Worm (Caenorhabditis elegans) whole organism, young adult: ENCODE results near the gene C08A9.10.

Experiments
- akir-1 ChIP-seq: fragments of 200-800 bp; sonication (Bioruptor generic); optimal IDR thresholded peaks from 2 replicates; lab custom pipeline; 2018; ENCODE audit warnings: mild to moderate bottlenecking, missing genetic modification characterization, moderate library complexity, missing compliant biosample characterization
- ama-1 ChIP-seq, 3 experiments: fragments of 150-350 bp in 1 of 3; sonication (generic microtip) in 2 of 3; optimal IDR thresholded peaks; 2 replicates each; lab custom pipeline; 2014 to 2018; ENCODE audit warnings: missing biosample characterization in 2 of 3, missing genetic modification characterization in 2 of 3, missing genetic modification reagents in 2 of 3
- aptf-2 ChIP-seq: fragments of 200-800 bp; sonication (Bioruptor generic); conservative IDR thresholded peaks from 2 replicates; pipeline ENCODE4 v1.3.6; 2022; ENCODE audit warnings: missing genetic modification reagents, missing genetic modification characterization, missing compliant biosample characterization
- athp-1 ChIP-seq: sonication (generic microtip); optimal IDR thresholded peaks from 2 replicates; lab custom pipeline; 2017; ENCODE audit warnings: mild to moderate bottlenecking, missing genetic modification characterization, missing compliant biosample characterization
- attf-5 ChIP-seq: fragments of 200-800 bp; sonication (Bioruptor generic); optimal IDR thresholded peaks from 2 replicates; lab custom pipeline; 2018; ENCODE audit warnings: mild to moderate bottlenecking, missing genetic modification characterization, missing compliant biosample characterization
- dpl-1 ChIP-seq: fragments of 150-350 bp; optimal IDR thresholded peaks from 2 replicates; lab custom pipeline; 2014; ENCODE audit warnings: missing biosample characterization, missing genetic modification reagents, missing genetic modification characterization
- hrde-1 ChIP-seq: sonication (generic microtip); optimal IDR thresholded peaks from 2 replicates; lab custom pipeline; 2016; ENCODE audit warnings: missing genetic modification characterization, mild to moderate bottlenecking, missing compliant biosample characterization, moderate library complexity, missing genotype, missing genetic modification reagents, borderline replicate concordance
- lag-1 ChIP-seq: fragments of 200-800 bp; sonication (Bioruptor generic); IDR thresholded peaks from 2 replicates; pipeline ENCODE4 v1.3.6; 2022; ENCODE audit warnings: missing genetic modification reagents, missing genetic modification characterization, missing compliant biosample characterization
- let-607 ChIP-seq, 2 experiments: fragments of 200-800 bp in 1 of 2; sonication (Bioruptor generic) in 1 of 2; sonication (generic microtip) in 1 of 2; optimal IDR thresholded peaks; 2 replicates each; lab custom pipeline; 2016 to 2018; ENCODE audit warnings: mild to moderate bottlenecking in 2 of 2, missing compliant biosample characterization in 2 of 2, missing genetic modification characterization in 2 of 2, moderate library complexity in 2 of 2, missing genotype in 1 of 2
- lin-35 ChIP-seq, 3 experiments: fragments of 150-350 bp in 2 of 3; sonication (generic microtip) in 1 of 3; optimal IDR thresholded peaks; 2 replicates each; lab custom pipeline; 2014 to 2018; ENCODE audit warnings: missing biosample characterization in 3 of 3, missing genetic modification characterization in 3 of 3, missing genetic modification reagents in 3 of 3
- madf-8 ChIP-seq: fragments of 200-800 bp; sonication (Bioruptor generic); conservative IDR thresholded peaks from 2 replicates; pipeline ENCODE4 v1.3.6; 2022; ENCODE audit warnings: missing genetic modification reagents, missing genetic modification characterization, missing compliant biosample characterization
- nfya-1 ChIP-seq: sonication (generic microtip); optimal IDR thresholded peaks from 2 replicates; lab custom pipeline; 2017; ENCODE audit warnings: antibody characterized with exemption, missing compliant biosample characterization, missing genetic modification characterization, borderline replicate concordance; ENCODE audit not compliant: insufficient read depth
- snpc-1.1 ChIP-seq: sonication (generic microtip); optimal IDR thresholded peaks from 2 replicates; lab custom pipeline; 2017; ENCODE audit warnings: missing genetic modification characterization, mild to moderate bottlenecking, missing compliant biosample characterization, antibody characterized with exemption, moderate library complexity, missing genotype, missing genetic modification reagents; ENCODE audit not compliant: insufficient read depth
- snpc-4 ChIP-seq, 5 experiments: fragments of 150-350 bp in 1 of 5; sonication (generic microtip) in 4 of 5; optimal IDR thresholded peaks; 2 replicates each; lab custom pipeline; 2014 to 2018; ENCODE audit warnings: missing genetic modification characterization in 5 of 5, missing biosample characterization in 3 of 5, antibody characterized with exemption in 2 of 5, mild to moderate bottlenecking in 2 of 5, missing compliant biosample characterization in 2 of 5, missing genotype in 2 of 5, moderate library complexity in 2 of 5, missing genetic modification reagents in 1 of 5

DNA sequence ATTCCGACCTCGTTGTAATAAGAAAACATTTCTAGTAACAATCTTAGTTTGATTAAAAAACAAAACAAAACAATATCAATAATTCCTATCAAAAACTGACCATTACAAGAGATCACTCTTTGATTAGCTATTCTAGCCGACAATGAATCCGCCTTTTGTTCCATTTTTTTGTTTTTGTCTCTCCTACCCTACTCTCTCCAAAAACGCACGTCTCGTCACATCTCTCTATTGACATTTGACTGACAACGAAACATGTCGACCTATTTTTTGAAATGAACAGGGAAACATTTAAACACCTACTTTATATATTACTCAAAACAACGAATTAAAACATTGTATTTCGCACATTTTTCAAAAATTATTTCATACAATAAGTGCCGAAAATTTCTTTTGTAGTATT is 46.2 kb upstream of the C08A9.10 start:
- TF ChIP-seq lin-35 (GFP tag; optimal IDR thresholded peaks at IDR 0.05; lab: Kevin White, UChicago) = no peak
- no peak for TF ChIP-seq athp-1
- TF ChIP-seq snpc-1.1 (tag; lab: Kevin White, UChicago) = no peak
- TF ChIP-seq dpl-1 (GFP tag; lab: Kevin White, UChicago) = no peak
- TF ChIP-seq ama-1 (optimal IDR thresholded peaks at IDR 0.05; lab: Kevin White, UChicago) = no peak
- no peak for TF ChIP-seq ama-1 (GFP tag; optimal IDR thresholded peaks at IDR 0.05; lab: Kevin White, UChicago)
- TF ChIP-seq lag-1 (GFP tag; lab: Robert Waterston, UW) = no peak
- TF ChIP-seq hrde-1 = no peak
- no peak for TF ChIP-seq snpc-4 (GFP tag; optimal IDR thresholded peaks at IDR 0.05; lab: Kevin White, UChicago)
- no peak for TF ChIP-seq snpc-4 (tag; optimal IDR thresholded peaks at IDR 0.05; lab: Kevin White, UChicago)
- TF ChIP-seq attf-5 = no peak
- TF ChIP-seq nfya-1 (tag; lab: Kevin White, UChicago) = no peak
- TF ChIP-seq akir-1 (GFP tag; lab: Kevin White, UChicago) = no peak
- no peak for TF ChIP-seq madf-8 (GFP tag; lab: Robert Waterston, UW)
- no peak for TF ChIP-seq aptf-2 (GFP tag; lab: Robert Waterston, UW)
- TF ChIP-seq let-607 (tag; optimal IDR thresholded peaks at IDR 0.05; lab: Kevin White, UChicago) = no peak
